Fruit fly (Drosophila melanogaster) whole organism, prepupa: Measurements from ENCODE around the gene DCTN6-p27.

ENCODE experiments used
- Blimp-1 ChIP-seq: fragments of 200-800 bp; sonication (Bioruptor generic); optimal IDR thresholded peaks from 3 replicates; lab custom pipeline; 2017; ENCODE audit warnings: missing biosample characterization, missing genetic modification characterization, mild to moderate bottlenecking, moderate library complexity, missing genetic modification reagents
- CG16779 ChIP-seq: fragments of 200-800 bp; sonication (Bioruptor generic); optimal IDR thresholded peaks from 3 replicates; lab custom pipeline; 2017; ENCODE audit warnings: missing biosample characterization, mild to moderate bottlenecking, missing genetic modification characterization
- CG3919 ChIP-seq: fragments of 200-800 bp; sonication (Bioruptor generic); optimal IDR thresholded peaks from 3 replicates; lab custom pipeline; 2016; ENCODE audit warnings: missing biosample characterization, missing genetic modification characterization
- CG6808 ChIP-seq: fragments of 200-800 bp; sonication (Bioruptor generic); optimal IDR thresholded peaks from 3 replicates; lab custom pipeline; 2017; ENCODE audit warnings: missing biosample characterization, missing genetic modification characterization, mild to moderate bottlenecking, moderate library complexity, missing genetic modification reagents
- CG7368 ChIP-seq: fragments of 200-800 bp; sonication (Bioruptor generic); optimal IDR thresholded peaks from 3 replicates; lab custom pipeline; 2016; ENCODE audit warnings: missing biosample characterization, missing genetic modification characterization
- Smox ChIP-seq: fragments of 200-800 bp; sonication (Bioruptor generic); optimal IDR thresholded peaks from 3 replicates; lab custom pipeline; 2016; ENCODE audit warnings: missing biosample characterization, missing genetic modification characterization
- achi ChIP-seq: fragments of 200-800 bp; sonication (Bioruptor generic); optimal IDR thresholded peaks from 3 replicates; lab custom pipeline; 2016; ENCODE audit warnings: missing biosample characterization, missing genetic modification characterization
- lz ChIP-seq: fragments of 200-800 bp; sonication (Bioruptor generic); optimal IDR thresholded peaks from 3 replicates; lab custom pipeline; 2016; ENCODE audit warnings: missing biosample characterization, missing genetic modification characterization
- net ChIP-seq: fragments of 200-800 bp; sonication (Bioruptor generic); optimal IDR thresholded peaks from 3 replicates; lab custom pipeline; 2016; ENCODE audit warnings: missing biosample characterization, missing genetic modification characterization
- spab ChIP-seq: fragments of 200-800 bp; sonication (Bioruptor generic); optimal IDR thresholded peaks from 2 replicates; lab custom pipeline; 2017; ENCODE audit warnings: missing biosample characterization, mild to moderate bottlenecking, missing genetic modification characterization, missing genetic modification reagents
- vri ChIP-seq: fragments of 200-800 bp; sonication (Bioruptor generic); optimal IDR thresholded peaks from 3 replicates; lab custom pipeline; 2016; ENCODE audit warnings: missing biosample characterization, mild to moderate bottlenecking, missing genetic modification characterization

dm6 chr2L:19140257-19140983 is 8.3 kb downstream of the DCTN6-p27 start:
- TF ChIP-seq CG3919 (GFP tag; lab: Kevin White, UChicago) (no peak), CG7368 (GFP tag; lab: Kevin White, UChicago) (peak; percentile 54), Smox (GFP tag; lab: Kevin White, UChicago) (no peak), net (GFP tag; lab: Kevin White, UChicago) (no peak), Blimp-1 (no peak), lz (GFP tag; lab: Kevin White, UChicago) (no peak), achi (no peak), spab (peak; percentile 27), CG16779 (no peak), CG6808 (peak; percentile 17), vri (GFP tag; lab: Kevin White, UChicago) (no peak)
